Fruit fly (Drosophila melanogaster) whole organism, embryonic: ENCODE data around the gene Hel25E.

ENCODE experiments used
- Awh ChIP-seq: fragments of 200-800 bp; sonication (Bioruptor generic); IDR thresholded peaks from 2 replicates; pipeline ENCODE4, ENCODE4 v1.3.6; 2022; ENCODE audit warnings: missing biosample characterization, missing genetic modification characterization
- Blimp-1 ChIP-seq: fragments of 200-800 bp; sonication (Bioruptor generic); optimal IDR thresholded peaks from 3 replicates; lab custom pipeline; 2018; ENCODE audit warnings: missing biosample characterization, missing genetic modification characterization, mild to moderate bottlenecking, moderate library complexity, missing genetic modification reagents
- CG11504 ChIP-seq: fragments of 200-800 bp; sonication (Bioruptor generic); optimal IDR thresholded peaks from 3 replicates; lab custom pipeline; 2019; ENCODE audit warnings: missing biosample characterization, mild to moderate bottlenecking, missing genetic modification characterization, moderate library complexity
- CG14441 ChIP-seq: fragments of 200-800 bp; sonication (Bioruptor generic); IDR thresholded peaks from 2 replicates; pipeline ENCODE4 v1.3.6; 2022; ENCODE audit warnings: missing biosample characterization, missing genetic modification characterization
- CG16779 ChIP-seq: fragments of 200-800 bp; sonication (Bioruptor generic); IDR thresholded peaks from 2 replicates; pipeline ENCODE4 v1.3.6; 2022; ENCODE audit warnings: missing biosample characterization, missing genetic modification characterization
- CG32772 ChIP-seq: fragments of 200-800 bp; sonication (Bioruptor generic); IDR thresholded peaks from 2 replicates; pipeline ENCODE4 v1.3.6; 2022; ENCODE audit warnings: missing biosample characterization, missing genetic modification characterization
- CG4360 ChIP-seq: fragments of 200-800 bp; sonication (Bioruptor generic); IDR thresholded peaks from 2 replicates; pipeline ENCODE4 v1.3.6; 2022; ENCODE audit warnings: missing biosample characterization, missing genetic modification characterization
- CG6791 ChIP-seq: fragments of 200-800 bp; sonication (Bioruptor generic); IDR thresholded peaks from 3 replicates; pipeline ENCODE4 v1.3.6; 2022; ENCODE audit warnings: missing biosample characterization, missing genetic modification characterization; ENCODE audit not compliant: partially characterized antibody
- CG7357 ChIP-seq: fragments of 200-800 bp; sonication (Bioruptor generic); IDR thresholded peaks from 3 replicates; pipeline ENCODE4 v1.3.6; 2022; ENCODE audit warnings: missing biosample characterization, missing genetic modification characterization
- D19B ChIP-seq: fragments of 200-800 bp; sonication (Bioruptor generic); optimal IDR thresholded peaks from 2 replicates; lab custom pipeline; 2017; ENCODE audit warnings: missing biosample characterization, mild to moderate bottlenecking, missing genetic modification characterization
- Dfd ChIP-seq, 2 experiments: fragments of >200 bp; optimal IDR thresholded peaks; 2 replicates each; lab custom pipeline; 2017; ENCODE audit warnings: missing biosample characterization in 2 of 2, missing genetic modification characterization in 2 of 2
- Dip3 ChIP-seq: fragments of 200-800 bp; sonication (Bioruptor generic); optimal IDR thresholded peaks from 3 replicates; lab custom pipeline; 2016; ENCODE audit warnings: missing biosample characterization, missing genetic modification characterization
- Dll ChIP-seq: fragments of 200-800 bp; sonication (Bioruptor generic); IDR thresholded peaks from 4 replicates; pipeline ENCODE4 v1.3.6; 2022; ENCODE audit warnings: missing biosample characterization, missing genetic modification characterization; ENCODE audit not compliant: partially characterized antibody
- Fer1 ChIP-seq: fragments of 200-800 bp; sonication (Bioruptor generic); optimal IDR thresholded peaks from 2 replicates; lab custom pipeline; 2017; ENCODE audit warnings: missing biosample characterization, mild to moderate bottlenecking, missing genetic modification characterization
- NC2α ChIP-seq: fragments of 200-800 bp; sonication (Bioruptor generic); optimal IDR thresholded peaks from 2 replicates; lab custom pipeline; 2016; ENCODE audit warnings: missing biosample characterization, missing genetic modification characterization
- Neu2 ChIP-seq: fragments of 200-800 bp; sonication (Bioruptor generic); optimal IDR thresholded peaks from 3 replicates; lab custom pipeline; 2016; ENCODE audit warnings: missing biosample characterization, missing genetic modification characterization, borderline replicate concordance
- Ptx1 ChIP-seq: fragments of 200-800 bp; sonication (Bioruptor generic); IDR thresholded peaks from 2 replicates; pipeline ENCODE4 v1.3.6; 2022; ENCODE audit warnings: missing biosample characterization, missing genetic modification characterization
- Six4 ChIP-seq: fragments of 200-800 bp; sonication (Bioruptor generic); optimal IDR thresholded peaks from 2 replicates; lab custom pipeline; 2016; ENCODE audit warnings: missing biosample characterization, missing genetic modification characterization
- Sox100B ChIP-seq: fragments of 200-800 bp; sonication (Bioruptor generic); optimal IDR thresholded peaks from 3 replicates; lab custom pipeline; 2018; ENCODE audit warnings: missing biosample characterization, mild to moderate bottlenecking, missing genetic modification characterization
- ara ChIP-seq: fragments of 200-800 bp; sonication (Bioruptor generic); IDR thresholded peaks from 2 replicates; pipeline ENCODE4 v1.3.6; 2022; ENCODE audit warnings: missing biosample characterization, missing genetic modification characterization
- corto ChIP-seq: fragments of 200-800 bp; sonication (Bioruptor generic); optimal IDR thresholded peaks from 2 replicates; lab custom pipeline; 2016; ENCODE audit warnings: missing biosample characterization, mild to moderate bottlenecking, missing genetic modification characterization, moderate library complexity
- gsb ChIP-seq: fragments of 200-800 bp; sonication (Bioruptor generic); IDR thresholded peaks from 2 replicates; pipeline ENCODE4 v1.3.6; 2022; ENCODE audit warnings: missing biosample characterization, missing genetic modification characterization
- inv ChIP-seq: fragments of 200-800 bp; sonication (Bioruptor generic); IDR thresholded peaks from 2 replicates; pipeline ENCODE4 v1.3.6; 2022; ENCODE audit warnings: missing biosample characterization, missing genetic modification characterization; ENCODE audit not compliant: partially characterized antibody
- kah ChIP-seq: fragments of 200-800 bp; sonication (Bioruptor generic); optimal IDR thresholded peaks from 2 replicates; lab custom pipeline; 2018; ENCODE audit warnings: missing biosample characterization, mild to moderate bottlenecking, missing genetic modification characterization
- ken ChIP-seq: fragments of 200-800 bp; sonication (Bioruptor generic); IDR thresholded peaks from 3 replicates; pipeline ENCODE4 v1.3.6; 2022; ENCODE audit warnings: missing biosample characterization, missing genetic modification characterization
- kni ChIP-seq: fragments of 200-800 bp; sonication (Bioruptor generic); optimal IDR thresholded peaks from 3 replicates; lab custom pipeline; 2017; ENCODE audit warnings: mild to moderate bottlenecking, missing biosample characterization, missing genetic modification reagents, missing genetic modification characterization
- nom ChIP-seq: fragments of 200-800 bp; sonication (Bioruptor generic); optimal IDR thresholded peaks from 2 replicates; lab custom pipeline; 2017; ENCODE audit warnings: missing biosample characterization, missing genetic modification characterization, mild to moderate bottlenecking, moderate library complexity, missing genetic modification reagents
- oc ChIP-seq: fragments of 200-800 bp; sonication (Bioruptor generic); optimal IDR thresholded peaks from 2 replicates; lab custom pipeline; 2018; ENCODE audit warnings: missing biosample characterization, mild to moderate bottlenecking, missing genetic modification characterization, moderate library complexity
- pan ChIP-seq, 4 experiments: fragments of >200 bp in 3 of 4; fragments of 200-800 bp in 1 of 4; sonication (Bioruptor generic) in 1 of 4; optimal IDR thresholded peaks in 3 of 4; IDR thresholded peaks in 1 of 4; 2 replicates each; pipeline versions ENCODE4 v1.3.6 to Lab custom; 2017 to 2022; ENCODE audit warnings: missing biosample characterization in 2 of 4, missing genetic modification characterization in 2 of 4, mixed read lengths in 1 of 4
- tap ChIP-seq: fragments of 200-800 bp; optimal IDR thresholded peaks from 3 replicates; lab custom pipeline; 2019; ENCODE audit warnings: missing biosample characterization, mild to moderate bottlenecking, missing genetic modification characterization, moderate library complexity
- tgo ChIP-seq: fragments of 200-800 bp; sonication (Bioruptor generic); IDR thresholded peaks from 3 replicates; pipeline ENCODE4 v1.3.6; 2022; ENCODE audit warnings: missing biosample characterization, missing genetic modification characterization
- toy ChIP-seq: fragments of 200-800 bp; sonication (Bioruptor generic); IDR thresholded peaks from 2 replicates; pipeline ENCODE4 v1.3.6; 2022; ENCODE audit warnings: missing biosample characterization, missing genetic modification characterization
- ttk ChIP-seq: fragments of 200-800 bp; sonication (Bioruptor generic); IDR thresholded peaks from 2 replicates; pipeline ENCODE4 v2.1.2; 2022; ENCODE audit warnings: missing biosample characterization, missing genetic modification characterization

Gene Hel25E

DNA sequence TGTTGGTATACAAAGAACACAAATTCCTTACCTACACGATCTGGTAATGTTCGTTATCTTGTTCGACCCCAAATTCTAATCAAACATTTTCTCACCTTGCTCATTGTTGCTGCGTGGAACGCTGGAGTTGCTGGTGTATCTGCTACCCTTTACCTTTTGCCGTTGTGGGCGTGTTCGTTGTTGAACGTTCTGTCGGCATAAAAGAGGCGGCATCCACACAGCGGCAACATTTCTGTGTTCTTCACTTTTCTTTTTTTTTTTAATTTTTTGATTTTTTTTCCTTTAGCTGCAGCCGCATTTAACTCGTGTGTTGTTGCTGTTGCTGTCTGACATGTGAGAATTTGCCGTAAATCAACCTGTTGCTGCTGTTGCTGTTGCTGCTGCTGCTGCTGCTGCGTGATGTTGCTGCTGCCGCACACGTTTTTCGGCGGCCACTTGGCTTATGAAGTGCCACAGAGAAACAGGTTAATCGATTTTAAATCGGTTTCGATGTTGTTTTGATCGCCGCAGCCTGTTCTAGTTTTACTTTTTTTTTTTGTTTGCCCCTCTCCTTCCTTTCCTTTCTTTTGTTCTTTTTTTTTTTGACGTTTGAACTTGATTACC, 52.3 kb downstream of the Hel25E start (continued):
- TF ChIP-seq D19B (GFP tag; lab: Kevin White, UChicago) (peak; percentile 54), CG14441 (peak; percentile 33; the same call in 1 of the 2 replicates), NC2α (GFP tag; lab: Kevin White, UChicago) (no peak), tgo (no peak), CG16779 (GFP tag; lab: Robert Waterston, UW) (no peak), corto (GFP tag; lab: Kevin White, UChicago) (no peak), pan (optimal IDR thresholded peaks at IDR 0.05; lab: Kevin White, UChicago) (no peak), pan (GFP tag; optimal IDR thresholded peaks at IDR 0.05 in 1 of 2, IDR thresholded peaks at IDR 0.05 in 1 of 2) (peak in 1 of 2 experiments; percentile 46), Neu2 (GFP tag; lab: Kevin White, UChicago) (no peak), Dfd (GFP tag; optimal IDR thresholded peaks at IDR 0.05; lab: Kevin White, UChicago) (peak in 1 of 2 experiments; percentile 34), CG6791 (GFP tag; lab: Robert Waterston, UW) (peak; percentile 39; the same call in 1 of the 3 replicates), Awh (no peak), inv (no peak), CG7357 (GFP tag; lab: Robert Waterston, UW) (no peak), Fer1 (no peak), Ptx1 (GFP tag; lab: Robert Waterston, UW) (0 out of 2 replicates have a peak, but pooled peaks have one; percentile 24), Sox100B (GFP tag; lab: Kevin White, UChicago) (no peak), ara (GFP tag; lab: Robert Waterston, UW) (peak; percentile 46; the same call in 1 of the 2 replicates), CG32772 (GFP tag; lab: Robert Waterston, UW) (peak; percentile 78), Six4 (GFP tag; lab: Kevin White, UChicago) (no peak), toy (GFP tag; lab: Robert Waterston, UW) (no peak), CG11504 (peak; percentile 8), gsb (no peak), Dll (GFP tag; lab: Robert Waterston, UW) (no peak), nom (GFP tag; lab: Kevin White, UChicago) (peak; percentile 67), Dip3 (no peak), CG4360 (GFP tag; lab: Robert Waterston, UW) (peak; percentile 69), ttk (GFP tag; lab: Robert Waterston, UW) (0 out of 2 replicates have a peak, but pooled peaks have one; percentile 29), Blimp-1 (GFP tag; lab: Kevin White, UChicago) (peak; percentile 17), tap (tag; lab: Kevin White, UChicago) (no peak), oc (tag; lab: Kevin White, UChicago) (no peak), kni (peak; percentile 25), kah (GFP tag; lab: Kevin White, UChicago) (peak; percentile 74), ken (no peak)
